Fruit fly (Drosophila melanogaster) whole organism, pupa: ENCODE measurements around the gene PXo.

Source experiments
- CG13204 ChIP-seq: fragments of 200-800 bp; sonication (Bioruptor generic); optimal IDR thresholded peaks from 2 replicates; lab custom pipeline; 2018; ENCODE audit warnings: missing biosample characterization, mild to moderate bottlenecking, missing genetic modification characterization, moderate library complexity
- CG14655 ChIP-seq: fragments of 200-800 bp; sonication (Bioruptor generic); optimal IDR thresholded peaks from 3 replicates; lab custom pipeline; 2017; ENCODE audit warnings: mild to moderate bottlenecking, missing biosample characterization, missing genetic modification reagents, missing genetic modification characterization
- CG32121 ChIP-seq: fragments of 200-800 bp; sonication (Bioruptor generic); IDR thresholded peaks from 2 replicates; pipeline ENCODE4 v1.3.6; 2022; ENCODE audit warnings: missing biosample characterization, missing genetic modification characterization
- CG34367 ChIP-seq: fragments of 200-800 bp; sonication (Bioruptor generic); optimal IDR thresholded peaks from 2 replicates; lab custom pipeline; 2018; ENCODE audit warnings: missing biosample characterization, mild to moderate bottlenecking, missing genetic modification characterization
- CG8159 ChIP-seq: fragments of 200-800 bp; sonication (Bioruptor generic); optimal IDR thresholded peaks from 3 replicates; lab custom pipeline; 2018; ENCODE audit warnings: missing biosample characterization, mild to moderate bottlenecking, missing genetic modification characterization, moderate library complexity
- CG8301 ChIP-seq: fragments of 200-800 bp; sonication (Bioruptor generic); optimal IDR thresholded peaks from 2 replicates; lab custom pipeline; 2018; ENCODE audit warnings: missing biosample characterization, mild to moderate bottlenecking, missing genetic modification characterization
- CG9948 ChIP-seq: fragments of 200-800 bp; sonication (Bioruptor generic); optimal IDR thresholded peaks from 2 replicates; lab custom pipeline; 2018; ENCODE audit warnings: missing biosample characterization, mild to moderate bottlenecking, missing genetic modification characterization, moderate library complexity
- D1 ChIP-seq: fragments of 200-800 bp; sonication (Bioruptor generic); optimal IDR thresholded peaks from 2 replicates; lab custom pipeline; 2018; ENCODE audit warnings: missing biosample characterization, mild to moderate bottlenecking, missing genetic modification characterization, moderate library complexity
- Snoo ChIP-seq: fragments of 200-800 bp; sonication (Bioruptor generic); optimal IDR thresholded peaks from 3 replicates; lab custom pipeline; 2017; ENCODE audit warnings: missing biosample characterization, mild to moderate bottlenecking, missing genetic modification characterization, inconsistent platforms
- gl ChIP-seq: fragments of 200-800 bp; sonication (Bioruptor generic); optimal IDR thresholded peaks from 2 replicates; lab custom pipeline; 2018; ENCODE audit warnings: missing biosample characterization, mild to moderate bottlenecking, missing genetic modification characterization

DNA sequence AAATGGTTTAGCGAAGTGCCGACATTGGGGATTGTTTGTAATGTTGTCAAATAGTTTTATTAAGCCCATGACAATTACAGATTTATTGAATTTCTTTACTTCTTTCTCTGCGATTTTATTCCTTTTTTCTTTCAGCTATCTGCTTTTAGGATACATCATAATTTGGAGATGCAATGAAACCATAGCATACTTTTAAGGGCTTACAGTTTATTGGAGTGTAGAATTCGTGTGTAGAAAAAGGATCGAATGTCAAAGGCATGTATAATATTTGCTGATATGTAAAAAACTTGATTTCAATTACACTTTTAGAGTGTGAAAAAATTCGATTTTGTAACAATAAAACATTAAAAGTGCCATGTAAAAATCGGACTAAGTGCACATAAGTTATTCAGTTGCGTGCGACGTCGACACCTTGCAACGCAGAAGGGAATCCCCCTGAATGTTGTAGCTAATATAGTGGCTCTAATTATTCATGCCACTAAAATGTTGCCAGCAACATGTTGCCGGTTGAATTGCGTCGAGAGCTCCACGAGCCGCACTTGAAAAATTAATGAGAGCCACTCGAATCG lies 45.8 kb upstream of the PXo start:
- TF ChIP-seq CG8301 (tag; lab: Kevin White, UChicago) (no peak), CG14655 (no peak), CG13204 (GFP tag; lab: Kevin White, UChicago) (no peak), D1 (tag; lab: Kevin White, UChicago) (peak; percentile 8), CG9948 (tag; lab: Kevin White, UChicago) (no peak), CG8159 (no peak), CG34367 (no peak), Snoo (tag; lab: Kevin White, UChicago) (no peak), gl (no peak), CG32121 (GFP tag; lab: Robert Waterston, UW) (no peak)
